Worm (Caenorhabditis elegans) whole organism, mixed stage, embryonic: ENCODE measurements around the gene pdr-1.
"Not testable (repeated sequence)": the region's sequence is repeated elsewhere in the genome, so short reads cannot be mapped to it uniquely, and the experiment has no call there.

Experiments
- M03D4.4 ChIP-seq: sonication (generic microtip); optimal IDR thresholded peaks from 2 replicates; lab custom pipeline; 2017; ENCODE audit warnings: mild to moderate bottlenecking, missing genetic modification characterization, missing compliant biosample characterization
- bed-3 ChIP-seq: fragments of 200-800 bp; sonication (Bioruptor generic); optimal IDR thresholded peaks from 3 replicates; lab custom pipeline; 2018; ENCODE audit warnings: mild to moderate bottlenecking, missing genetic modification characterization, moderate library complexity, missing compliant biosample characterization
- blmp-1 ChIP-seq: fragments of 150-350 bp; optimal IDR thresholded peaks from 2 replicates; lab custom pipeline; 2014; ENCODE audit warnings: missing biosample characterization, missing genetic modification characterization
- ceh-39 ChIP-seq: fragments of 150-350 bp; optimal IDR thresholded peaks from 2 replicates; lab custom pipeline; 2014; ENCODE audit warnings: missing biosample characterization, missing genetic modification characterization
- ceh-83 ChIP-seq: fragments of 200-800 bp; sonication (Bioruptor generic); optimal IDR thresholded peaks from 2 replicates; lab custom pipeline; 2018; ENCODE audit warnings: mild to moderate bottlenecking, missing genetic modification characterization, missing compliant biosample characterization
- ces-1 ChIP-seq: fragments of 150-350 bp; optimal IDR thresholded peaks from 2 replicates; lab custom pipeline; 2014; ENCODE audit warnings: missing biosample characterization, missing genetic modification reagents, missing genetic modification characterization
- cnd-1 ChIP-seq: fragments of 200-800 bp; sonication (Bioruptor generic); optimal IDR thresholded peaks from 2 replicates; lab custom pipeline; 2018; ENCODE audit warnings: mild to moderate bottlenecking, missing genetic modification characterization, missing compliant biosample characterization
- drap-1 ChIP-seq: fragments of 200-800 bp; sonication (Bioruptor generic); optimal IDR thresholded peaks from 3 replicates; lab custom pipeline; 2018; ENCODE audit warnings: mild to moderate bottlenecking, missing genetic modification characterization, missing compliant biosample characterization
- elt-1 ChIP-seq: sonication (generic microtip); optimal IDR thresholded peaks from 2 replicates; lab custom pipeline; 2017; ENCODE audit warnings: missing genetic modification characterization, mild to moderate bottlenecking, missing compliant biosample characterization, antibody characterized with exemption, moderate library complexity, borderline replicate concordance; ENCODE audit not compliant: insufficient read depth
- ham-2 ChIP-seq: fragments of 200-800 bp; sonication (Bioruptor generic); optimal IDR thresholded peaks from 2 replicates; lab custom pipeline; 2018; ENCODE audit warnings: mild to moderate bottlenecking, missing genetic modification characterization, missing compliant biosample characterization
- hlh-1 ChIP-seq: fragments of 150-350 bp; optimal IDR thresholded peaks from 2 replicates; lab custom pipeline; 2014; ENCODE audit warnings: missing biosample characterization, missing genetic modification reagents, missing genetic modification characterization
- lin-13 ChIP-seq: fragments of 150-350 bp; optimal IDR thresholded peaks from 2 replicates; lab custom pipeline; 2014; ENCODE audit warnings: missing biosample characterization, missing genetic modification characterization
- lin-32 ChIP-seq: fragments of 200-800 bp; sonication (Bioruptor generic); optimal IDR thresholded peaks from 2 replicates; lab custom pipeline; 2018; ENCODE audit warnings: mild to moderate bottlenecking, missing genetic modification characterization, missing compliant biosample characterization
- lsy-2 ChIP-seq: fragments of 150-350 bp; optimal IDR thresholded peaks from 2 replicates; lab custom pipeline; 2014; ENCODE audit warnings: missing biosample characterization, missing genetic modification characterization
- mab-5 ChIP-seq: fragments of 150-350 bp; optimal IDR thresholded peaks from 2 replicates; lab custom pipeline; 2014; ENCODE audit warnings: missing biosample characterization, missing genetic modification characterization
- mep-1 ChIP-seq: fragments of 150-350 bp; optimal IDR thresholded peaks from 2 replicates; lab custom pipeline; 2017; ENCODE audit warnings: missing biosample characterization, missing genetic modification reagents, missing genetic modification characterization, inconsistent platforms
- nhr-12 ChIP-seq: fragments of 150-350 bp; optimal IDR thresholded peaks from 2 replicates; lab custom pipeline; 2014; ENCODE audit warnings: missing biosample characterization, missing genetic modification characterization
- nhr-2 ChIP-seq: fragments of 150-350 bp; optimal IDR thresholded peaks from 2 replicates; lab custom pipeline; 2014; ENCODE audit warnings: missing biosample characterization, missing genetic modification characterization
- nhr-237 ChIP-seq: fragments of 150-350 bp; optimal IDR thresholded peaks from 2 replicates; lab custom pipeline; 2014; ENCODE audit warnings: missing biosample characterization, missing genetic modification characterization
- pha-4 ChIP-seq: fragments of 150-350 bp; optimal IDR thresholded peaks from 2 replicates; lab custom pipeline; 2018; ENCODE audit warnings: missing biosample characterization, missing genetic modification reagents, missing genetic modification characterization
- sem-2 ChIP-seq: fragments of 200-800 bp; sonication (Bioruptor generic); optimal IDR thresholded peaks from 2 replicates; lab custom pipeline; 2018; ENCODE audit warnings: mild to moderate bottlenecking, missing genetic modification characterization, missing compliant biosample characterization
- snpc-4 ChIP-seq: fragments of 150-350 bp; optimal IDR thresholded peaks from 2 replicates; lab custom pipeline; 2014; ENCODE audit warnings: missing biosample characterization, missing genetic modification characterization
- sptf-1 ChIP-seq: sonication (generic microtip); optimal IDR thresholded peaks from 2 replicates; lab custom pipeline; 2017; ENCODE audit warnings: mild to moderate bottlenecking, missing genetic modification characterization, moderate library complexity, missing compliant biosample characterization
- tbx-8 ChIP-seq: fragments of 200-800 bp; sonication (Bioruptor generic); optimal IDR thresholded peaks from 2 replicates; lab custom pipeline; 2018; ENCODE audit warnings: mild to moderate bottlenecking, missing genetic modification characterization, moderate library complexity, missing compliant biosample characterization
- unc-120 ChIP-seq: sonication (generic microtip); optimal IDR thresholded peaks from 2 replicates; lab custom pipeline; 2017; ENCODE audit warnings: missing genetic modification characterization, missing compliant biosample characterization; ENCODE audit not compliant: poor library complexity, severe bottlenecking
- unc-39 ChIP-seq: fragments of 150-350 bp; optimal IDR thresholded peaks from 2 replicates; lab custom pipeline; 2014; ENCODE audit warnings: missing biosample characterization, missing genetic modification characterization
- unc-62 ChIP-seq: fragments of 150-350 bp; optimal IDR thresholded peaks from 2 replicates; lab custom pipeline; 2014; ENCODE audit warnings: missing biosample characterization, missing genetic modification reagents, missing genetic modification characterization
- ztf-11 ChIP-seq: fragments of 150-350 bp; optimal IDR thresholded peaks from 2 replicates; lab custom pipeline; 2014; ENCODE audit warnings: missing biosample characterization, missing genetic modification characterization

The pdr-1 gene

ce11 chrIII:13743922-13744321, 27.4 kb upstream of the pdr-1 start, which contains the start of gene tyr-2:
tyr-2 (plus strand) TSS chrIII:13744222.
- no peak for TF ChIP-seq nhr-237 (tag; lab: Kevin White, UChicago)
- no peak for TF ChIP-seq unc-39 (tag; lab: Kevin White, UChicago)
- no peak for TF ChIP-seq bed-3 (GFP tag; lab: Kevin White, UChicago)
- TF ChIP-seq lsy-2 (tag; lab: Kevin White, UChicago) = no peak
- TF ChIP-seq lin-13 = no peak

- TF ChIP-seq pha-4 = no peak
- no peak for TF ChIP-seq ces-1 (GFP tag; lab: Kevin White, UChicago)
- TF ChIP-seq lin-32 (GFP tag; lab: Kevin White, UChicago) = no peak
- TF ChIP-seq sem-2 (GFP tag; lab: Kevin White, UChicago) = no peak
- TF ChIP-seq lsy-2 (tag; lab: Kevin White, UChicago) = no peak
- no peak for TF ChIP-seq nhr-2
- no peak for TF ChIP-seq snpc-4 (tag; lab: Kevin White, UChicago)
- no peak for TF ChIP-seq blmp-1 (tag; lab: Kevin White, UChicago)
- TF ChIP-seq mep-1 = no peak
- no peak for TF ChIP-seq mab-5 (tag; lab: Kevin White, UChicago)
- no peak for TF ChIP-seq unc-62 (GFP tag; lab: Kevin White, UChicago)
Observed at ce11 chrIII:13748312-13748711, 23.0 kb upstream of the pdr-1 start, which contains the start of gene K08E3.2. K08E3.2 (minus strand) TSS chrIII:13748686.

ce11 chrIII:13751144-13751543, 20.2 kb upstream of the pdr-1 start, which contains the start of gene mlc-7:
mlc-7 (plus strand) TSS chrIII:13751444.
- not testable (repeated sequence) for TF ChIP-seq nhr-237, elt-1, unc-39 (tag; lab: Kevin White, UChicago)

- no peak for TF ChIP-seq ham-2 (GFP tag; lab: Kevin White, UChicago)
- no peak for TF ChIP-seq mab-5 (tag; lab: Kevin White, UChicago)
- TF ChIP-seq hlh-1 (tag; lab: Kevin White, UChicago) = no peak
- TF ChIP-seq blmp-1 (tag; lab: Kevin White, UChicago) = no peak
Observed at ce11 chrIII:13755689-13756088, 15.6 kb upstream of the pdr-1 start, which contains the start of gene toca-2. toca-2 (plus strand) TSS chrIII:13755896.

ce11 chrIII:13759691-13760090, 11.6 kb upstream of the pdr-1 start:
- no peak for TF ChIP-seq tbx-8 (GFP tag; lab: Kevin White, UChicago)
- TF ChIP-seq elt-1 (tag; lab: Kevin White, UChicago) = no peak
- TF ChIP-seq pha-4 = no peak
- TF ChIP-seq ham-2 (GFP tag; lab: Kevin White, UChicago) = no peak
- TF ChIP-seq lsy-2 (tag; lab: Kevin White, UChicago) = no peak
- no peak for TF ChIP-seq mep-1
- TF ChIP-seq unc-120 (tag; lab: Kevin White, UChicago) = no peak
- TF ChIP-seq lin-32 (GFP tag; lab: Kevin White, UChicago) = no peak
- TF ChIP-seq cnd-1 = no peak
- no peak for TF ChIP-seq mab-5 (tag; lab: Kevin White, UChicago)
- no peak for TF ChIP-seq sem-2 (GFP tag; lab: Kevin White, UChicago)
- no peak for TF ChIP-seq sptf-1 (tag; lab: Kevin White, UChicago)
- TF ChIP-seq drap-1 (GFP tag; lab: Kevin White, UChicago) = no peak
- TF ChIP-seq nhr-2 = no peak
- no peak for TF ChIP-seq nhr-12 (tag; lab: Kevin White, UChicago)
- no peak for TF ChIP-seq M03D4.4 (tag; lab: Kevin White, UChicago)
- no peak for TF ChIP-seq ceh-39 (tag; lab: Kevin White, UChicago)
- no peak for TF ChIP-seq ztf-11 (tag; lab: Kevin White, UChicago)
- TF ChIP-seq, all 35 proteins: peak for 0

ce11 chrIII:13761022-13761421, 10.3 kb upstream of the pdr-1 start:
- TF ChIP-seq ceh-83 (GFP tag; lab: Kevin White, UChicago) = no peak
- no peak for TF ChIP-seq lin-13
- no peak for TF ChIP-seq unc-62 (GFP tag; lab: Kevin White, UChicago)
- no peak for TF ChIP-seq ztf-11 (tag; lab: Kevin White, UChicago)
- TF ChIP-seq mep-1 = no peak
- TF ChIP-seq nhr-12 (tag; lab: Kevin White, UChicago) = no peak
- TF ChIP-seq ces-1 (GFP tag; lab: Kevin White, UChicago) = no peak
- no peak for TF ChIP-seq lin-32 (GFP tag; lab: Kevin White, UChicago)
- no peak for TF ChIP-seq sem-2 (GFP tag; lab: Kevin White, UChicago)
